In the genomic region with DNA sequence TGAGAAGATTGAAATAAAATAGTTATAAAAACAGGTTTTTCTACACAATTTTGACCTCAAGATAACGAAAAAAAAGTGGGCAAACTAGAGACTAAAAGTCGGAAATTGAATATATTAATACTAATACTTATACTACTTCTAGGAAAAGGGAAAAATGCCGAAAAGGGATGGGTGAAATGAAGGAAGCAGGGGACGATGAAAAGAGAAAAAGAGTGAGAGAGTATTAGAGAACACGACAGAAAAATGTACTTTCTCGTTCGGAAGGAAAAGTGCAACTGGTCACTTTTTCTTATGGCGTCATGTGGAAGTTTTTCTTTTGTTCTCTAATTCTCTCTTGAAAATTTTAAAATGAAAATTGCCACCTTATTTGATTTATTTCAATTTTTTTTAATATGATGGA, we compare ENCODE assay signal across 4 worm cellular contexts.
TF ChIP-seq lines count a peak whose summit lies in the region.

No protein-coding gene starts in this region.

TF ChIP-seq in whole organism, L1 larva, 84 proteins besides CTCF, POLR2A, EP300 and RAD21 (continued from another document and continues in another):
- TF ChIP-seq mdl-1 (tag; optimal IDR thresholded peaks at IDR 0.05; lab: Kevin White, UChicago), result peak in 1 of 2 experiments; percentile 9
- TF ChIP-seq C16A3.4 (tag; optimal IDR thresholded peaks at IDR 0.05; lab: Kevin White, UChicago), result peak; percentile 21
- peak; percentile 50 for TF ChIP-seq snu-23 (GFP tag; optimal IDR thresholded peaks at IDR 0.05; lab: Kevin White, UChicago)
- TF ChIP-seq dpl-1 (GFP tag; optimal IDR thresholded peaks at IDR 0.05; lab: Kevin White, UChicago), result peak; percentile 22 to 34 (median 28)
- TF ChIP-seq sptf-1 (tag; optimal IDR thresholded peaks at IDR 0.05; lab: Kevin White, UChicago), result no peak
- TF ChIP-seq fkh-10 (GFP tag; optimal IDR thresholded peaks at IDR 0.05; lab: Kevin White, UChicago), result peak; percentile 8
- TF ChIP-seq fkh-8 (tag; optimal IDR thresholded peaks at IDR 0.05; lab: Kevin White, UChicago), result peak; percentile 85
- TF ChIP-seq nhr-20 (tag; optimal IDR thresholded peaks at IDR 0.05; lab: Kevin White, UChicago), result peak; percentile 73
- TF ChIP-seq lin-39 (tag; optimal IDR thresholded peaks at IDR 0.05; lab: Kevin White, UChicago), result peak; percentile 18
- peak; percentile 36 for TF ChIP-seq elt-2 (tag; optimal IDR thresholded peaks at IDR 0.05; lab: Kevin White, UChicago)
- peak; percentile 98 for TF ChIP-seq nhr-85 (tag; lab: Kevin White, UChicago)
- peak; percentile 82 for TF ChIP-seq nhr-47 (tag; optimal IDR thresholded peaks at IDR 0.05; lab: Kevin White, UChicago)
- no peak for TF ChIP-seq zag-1 (tag; optimal IDR thresholded peaks at IDR 0.05; lab: Kevin White, UChicago)
- peak; percentile 44 for TF ChIP-seq swsn-7 (tag; optimal IDR thresholded peaks at IDR 0.05; lab: Kevin White, UChicago)
- TF ChIP-seq skn-1 (tag; optimal IDR thresholded peaks at IDR 0.05; lab: Kevin White, UChicago), result peak; percentile 30
- no peak for TF ChIP-seq mef-2 (tag; optimal IDR thresholded peaks at IDR 0.05; lab: Kevin White, UChicago)
- TF ChIP-seq lin-14 (GFP tag; optimal IDR thresholded peaks at IDR 0.05; lab: Kevin White, UChicago), result peak; percentile 92
- peak; percentile 19 for TF ChIP-seq ztf-4 (tag; optimal IDR thresholded peaks at IDR 0.05; lab: Kevin White, UChicago)
- no peak for TF ChIP-seq unc-62 (GFP tag; optimal IDR thresholded peaks at IDR 0.05; lab: Kevin White, UChicago)
- TF ChIP-seq aha-1 (tag; optimal IDR thresholded peaks at IDR 0.05; lab: Kevin White, UChicago), result no peak
- TF ChIP-seq lsy-2 (tag; optimal IDR thresholded peaks at IDR 0.05; lab: Kevin White, UChicago), result peak; percentile 55 to 61
- TF ChIP-seq hlh-17 (GFP tag; optimal IDR thresholded peaks at IDR 0.05; lab: Kevin White, UChicago; ENCODE audit: borderline replicate concordance), result no peak
- no peak for TF ChIP-seq nhr-77 (tag; optimal IDR thresholded peaks at IDR 0.05; lab: Kevin White, UChicago)
- TF ChIP-seq tbx-2 (tag; optimal IDR thresholded peaks at IDR 0.05; lab: Kevin White, UChicago), result peak; percentile 14
- peak; percentile 64 for TF ChIP-seq mep-1 (tag; optimal IDR thresholded peaks at IDR 0.05; lab: Kevin White, UChicago)
- peak; percentile 92 for TF ChIP-seq blmp-1 (tag; optimal IDR thresholded peaks at IDR 0.05; lab: Kevin White, UChicago)
- TF ChIP-seq nhr-71 (tag; optimal IDR thresholded peaks at IDR 0.05; lab: Kevin White, UChicago), result peak; percentile 91
- TF ChIP-seq lin-13 (GFP tag; optimal IDR thresholded peaks at IDR 0.05; lab: Kevin White, UChicago), result peak; percentile 55
- peak in 2 of 6 experiments; percentile 26 to 62 for TF ChIP-seq elt-3 (tag; optimal IDR thresholded peaks at IDR 0.05; lab: Kevin White, UChicago)
- no peak for TF ChIP-seq zip-4 (GFP tag; optimal IDR thresholded peaks at IDR 0.05; lab: Kevin White, UChicago)
- TF ChIP-seq mab-9 (GFP tag; IDR thresholded peaks at IDR 0.05; lab: Robert Waterston, UW), result no peak
- peak; percentile 79 for TF ChIP-seq egl-13 (tag; optimal IDR thresholded peaks at IDR 0.05; lab: Kevin White, UChicago)

TF ChIP-seq in whole organism, L2 larva, 48 proteins besides CTCF, POLR2A, EP300 and RAD21 (continued from another document and continues in another):
- TF ChIP-seq ceh-16 (tag; optimal IDR thresholded peaks at IDR 0.05; lab: Kevin White, UChicago) (peak; percentile 23), F13H6.1 (tag; optimal IDR thresholded peaks at IDR 0.05; lab: Kevin White, UChicago) (peak; percentile 99), elt-3 (tag; optimal IDR thresholded peaks at IDR 0.05; lab: Kevin White, UChicago) (no peak), sma-3 (GFP tag; optimal IDR thresholded peaks at IDR 0.05; lab: Kevin White, UChicago) (peak; percentile 74), unc-39 (tag; optimal IDR thresholded peaks at IDR 0.05; lab: Kevin White, UChicago) (no peak), C34F6.9 (tag; optimal IDR thresholded peaks at IDR 0.05; lab: Kevin White, UChicago) (peak; percentile 80), nhr-10 (tag; optimal IDR thresholded peaks at IDR 0.05; lab: Kevin White, UChicago) (no peak), nhr-12 (tag; optimal IDR thresholded peaks at IDR 0.05; lab: Kevin White, UChicago) (no peak), nhr-21 (tag; optimal IDR thresholded peaks at IDR 0.05; lab: Kevin White, UChicago) (peak; percentile 90), lsy-2 (tag; optimal IDR thresholded peaks at IDR 0.05; lab: Kevin White, UChicago) (peak; percentile 29 to 88), Y55F3AM.14 (GFP tag; optimal IDR thresholded peaks at IDR 0.05; lab: Kevin White, UChicago) (peak; percentile 64), snpc-4 (tag; optimal IDR thresholded peaks at IDR 0.05; lab: Kevin White, UChicago) (no peak), mbf-1 (tag; optimal IDR thresholded peaks at IDR 0.05; lab: Kevin White, UChicago) (no peak), fos-1 (tag; optimal IDR thresholded peaks at IDR 0.05; lab: Kevin White, UChicago) (peak; percentile 95), nhr-6 (tag; optimal IDR thresholded peaks at IDR 0.05; lab: Kevin White, UChicago) (peak; percentile 62), sma-9 (GFP tag; optimal IDR thresholded peaks at IDR 0.05; lab: Kevin White, UChicago) (peak; percentile 99), sma-9 (tag; optimal IDR thresholded peaks at IDR 0.05; lab: Kevin White, UChicago) (no peak), nhr-11 (tag; optimal IDR thresholded peaks at IDR 0.05; lab: Kevin White, UChicago) (no peak), lin-39 (tag; optimal IDR thresholded peaks at IDR 0.05; lab: Kevin White, UChicago) (no peak), elt-1 (tag; optimal IDR thresholded peaks at IDR 0.05; lab: Kevin White, UChicago) (no peak), nhr-23 (tag; optimal IDR thresholded peaks at IDR 0.05; lab: Kevin White, UChicago) (no peak), nhr-77 (tag; optimal IDR thresholded peaks at IDR 0.05; lab: Kevin White, UChicago) (no peak), ceh-82 (tag; optimal IDR thresholded peaks at IDR 0.05; lab: Kevin White, UChicago) (no peak), nhr-25 (tag; optimal IDR thresholded peaks at IDR 0.05; lab: Kevin White, UChicago) (peak; percentile 44), nhr-129 (tag; optimal IDR thresholded peaks at IDR 0.05; lab: Kevin White, UChicago) (no peak), zag-1 (tag; optimal IDR thresholded peaks at IDR 0.05; lab: Kevin White, UChicago) (peak; percentile 41), aly-2 (tag; optimal IDR thresholded peaks at IDR 0.05; lab: Kevin White, UChicago) (no peak), blmp-1 (tag; optimal IDR thresholded peaks at IDR 0.05; lab: Kevin White, UChicago; ENCODE audit: insufficient read depth) (peak; percentile 96), peb-1 (tag; optimal IDR thresholded peaks at IDR 0.05; lab: Kevin White, UChicago) (no peak), skn-1 (tag; optimal IDR thresholded peaks at IDR 0.05; lab: Kevin White, UChicago) (peak; percentile 47), ztf-1 (GFP tag; conservative IDR thresholded peaks at IDR 0.05; lab: Robert Waterston, UW) (no peak), ZK546.5 (tag; optimal IDR thresholded peaks at IDR 0.05; lab: Kevin White, UChicago) (no peak), crh-2 (tag; optimal IDR thresholded peaks at IDR 0.05; lab: Kevin White, UChicago) (peak; percentile 82), lin-11 (tag; optimal IDR thresholded peaks at IDR 0.05; lab: Kevin White, UChicago) (no peak)

TF ChIP-seq in whole organism, L3 larva, 47 proteins besides CTCF, POLR2A, EP300 and RAD21 (continued from another document):
- TF ChIP-seq elt-1 (tag; optimal IDR thresholded peaks at IDR 0.05; lab: Kevin White, UChicago), result no peak
- TF ChIP-seq zag-1 (tag; optimal IDR thresholded peaks at IDR 0.05; lab: Kevin White, UChicago), result no peak
- TF ChIP-seq egl-5 (tag; optimal IDR thresholded peaks at IDR 0.05; lab: Kevin White, UChicago), result no peak
- TF ChIP-seq unc-62 (GFP tag; optimal IDR thresholded peaks at IDR 0.05; lab: Kevin White, UChicago), result peak; percentile 41
- no peak for TF ChIP-seq nhr-67 (tag; optimal IDR thresholded peaks at IDR 0.05; lab: Kevin White, UChicago)
- no peak for TF ChIP-seq ZK546.5 (tag; optimal IDR thresholded peaks at IDR 0.05; lab: Kevin White, UChicago)
- peak; percentile 91 for TF ChIP-seq nfya-1 (tag; optimal IDR thresholded peaks at IDR 0.05; lab: Kevin White, UChicago; ENCODE audit: insufficient read depth)
- TF ChIP-seq nhr-12 (tag; optimal IDR thresholded peaks at IDR 0.05; lab: Kevin White, UChicago), result no peak
- TF ChIP-seq ceh-9 (tag; optimal IDR thresholded peaks at IDR 0.05; lab: Kevin White, UChicago), result no peak
- TF ChIP-seq lin-39 (tag; optimal IDR thresholded peaks at IDR 0.05; lab: Kevin White, UChicago), result no peak
- TF ChIP-seq lin-15B (tag; optimal IDR thresholded peaks at IDR 0.05; lab: Kevin White, UChicago), result peak; percentile 69
- peak; percentile 4 for TF ChIP-seq lsy-12 (tag; optimal IDR thresholded peaks at IDR 0.05; lab: Kevin White, UChicago)
- TF ChIP-seq jun-1 (tag; optimal IDR thresholded peaks at IDR 0.05; lab: Kevin White, UChicago), result peak; percentile 75
- TF ChIP-seq sea-2 (GFP tag; optimal IDR thresholded peaks at IDR 0.05; lab: Kevin White, UChicago), result no peak
- peak; percentile 26 for TF ChIP-seq skn-1 (tag; optimal IDR thresholded peaks at IDR 0.05; lab: Kevin White, UChicago)
- peak; percentile 18 for TF ChIP-seq fkh-10 (GFP tag; optimal IDR thresholded peaks at IDR 0.05; lab: Kevin White, UChicago)
- TF ChIP-seq mml-1 (tag; optimal IDR thresholded peaks at IDR 0.05; lab: Kevin White, UChicago), result no peak
- TF ChIP-seq pqm-1 (tag; optimal IDR thresholded peaks at IDR 0.05; lab: Kevin White, UChicago), result peak; percentile 93
- no peak for TF ChIP-seq nhr-237 (tag; optimal IDR thresholded peaks at IDR 0.05; lab: Kevin White, UChicago)
- peak; percentile 99 for TF ChIP-seq daf-12 (tag; optimal IDR thresholded peaks at IDR 0.05; lab: Kevin White, UChicago)
- TF ChIP-seq mdl-1 (tag; optimal IDR thresholded peaks at IDR 0.05; lab: Kevin White, UChicago), result peak; percentile 74
- TF ChIP-seq R02D3.7 (tag; optimal IDR thresholded peaks at IDR 0.05; lab: Kevin White, UChicago), result peak; percentile 60
- TF ChIP-seq ceh-16 (tag; optimal IDR thresholded peaks at IDR 0.05; lab: Kevin White, UChicago), result no peak
- no peak for TF ChIP-seq aly-2 (tag; optimal IDR thresholded peaks at IDR 0.05; lab: Kevin White, UChicago)
- peak; percentile 90 for TF ChIP-seq nhr-43 (tag; optimal IDR thresholded peaks at IDR 0.05; lab: Kevin White, UChicago; ENCODE audit: poor library complexity, severe bottlenecking)
- TF ChIP-seq hmg-11 (tag; optimal IDR thresholded peaks at IDR 0.05; lab: Kevin White, UChicago), result peak; percentile 79
- TF ChIP-seq egl-27 (tag; optimal IDR thresholded peaks at IDR 0.05; lab: Kevin White, UChicago), result peak; percentile 14
- TF ChIP-seq eor-1 (tag; optimal IDR thresholded peaks at IDR 0.05; lab: Kevin White, UChicago), result no peak
- TF ChIP-seq ceh-28 (tag; optimal IDR thresholded peaks at IDR 0.05; lab: Kevin White, UChicago), result peak; percentile 75
- TF ChIP-seq ztf-11 (tag; optimal IDR thresholded peaks at IDR 0.05; lab: Kevin White, UChicago), result no peak
- TF ChIP-seq pha-4 (tag; optimal IDR thresholded peaks at IDR 0.05; lab: Kevin White, UChicago), result peak; percentile 57
- TF ChIP-seq tbx-2 (tag; optimal IDR thresholded peaks at IDR 0.05; lab: Kevin White, UChicago), result peak; percentile 74
- no peak for TF ChIP-seq ztf-4 (tag; optimal IDR thresholded peaks at IDR 0.05; lab: Kevin White, UChicago)
TF ChIP-seq in whole organism, L3 larva: peak in this region for 26.

TF ChIP-seq in whole organism, L4 larva, 104 proteins besides CTCF, POLR2A, EP300 and RAD21 (continued from another document and continues in another):
- TF ChIP-seq unc-62 (GFP tag; optimal IDR thresholded peaks at IDR 0.05 in 1 of 2; lab: Kevin White, UChicago) (peak in 1 of 2 experiments; percentile 58), unc-62 (tag; optimal IDR thresholded peaks at IDR 0.05; lab: Kevin White, UChicago) (no peak), nhr-102 (tag; optimal IDR thresholded peaks at IDR 0.05; lab: Kevin White, UChicago) (peak; percentile 30), pha-4 (GFP tag; IDR thresholded peaks at IDR 0.05; lab: Robert Waterston, UW) (peak; percentile 30; the same call in 1 of the 2 replicates), pha-4 (tag; optimal IDR thresholded peaks at IDR 0.05; lab: Kevin White, UChicago) (no peak), egl-43 (GFP tag; IDR thresholded peaks at IDR 0.05; lab: Robert Waterston, UW) (no peak), Y75B8A.6 (GFP tag; IDR thresholded peaks at IDR 0.05; lab: Robert Waterston, UW) (no peak), pqm-1 (tag; optimal IDR thresholded peaks at IDR 0.05; lab: Kevin White, UChicago) (no peak), D1046.2 (GFP tag; IDR thresholded peaks at IDR 0.05; lab: Robert Waterston, UW) (no peak), T20F7.1 (GFP tag; optimal IDR thresholded peaks at IDR 0.05; lab: Kevin White, UChicago) (peak; percentile 27), daf-12 (tag; optimal IDR thresholded peaks at IDR 0.05; lab: Kevin White, UChicago) (peak; percentile 48), hif-1 (tag; optimal IDR thresholded peaks at IDR 0.05; lab: Kevin White, UChicago) (peak in 1 of 2 experiments; percentile 42), skn-1 (tag; optimal IDR thresholded peaks at IDR 0.05; lab: Kevin White, UChicago) (no peak), mep-1 (tag; optimal IDR thresholded peaks at IDR 0.05; lab: Kevin White, UChicago) (peak; percentile 72), nhr-77 (tag; optimal IDR thresholded peaks at IDR 0.05; lab: Kevin White, UChicago) (peak; percentile 63), daf-8 (GFP tag; IDR thresholded peaks at IDR 0.05; lab: Robert Waterston, UW) (no peak), mes-2 (tag; optimal IDR thresholded peaks at IDR 0.05; lab: Kevin White, UChicago; ENCODE audit: poor library complexity, severe bottlenecking) (peak; percentile 59), saeg-2 (GFP tag; IDR thresholded peaks at IDR 0.05; lab: Robert Waterston, UW) (no peak), nhr-41 (GFP tag; IDR thresholded peaks at IDR 0.05; lab: Robert Waterston, UW) (no peak), hlh-11 (tag; optimal IDR thresholded peaks at IDR 0.05; lab: Kevin White, UChicago) (peak; percentile 87), snpc-1.2 (GFP tag; IDR thresholded peaks at IDR 0.05; lab: Robert Waterston, UW) (no peak), nhr-42 (GFP tag; IDR thresholded peaks at IDR 0.05; lab: Robert Waterston, UW) (no peak), lir-3 (tag; optimal IDR thresholded peaks at IDR 0.05; lab: Kevin White, UChicago) (no peak), fkh-10 (GFP tag; optimal IDR thresholded peaks at IDR 0.05; lab: Kevin White, UChicago) (peak; percentile 60), F10B5.3 (tag; optimal IDR thresholded peaks at IDR 0.05; lab: Kevin White, UChicago) (no peak), dpl-1 (GFP tag; optimal IDR thresholded peaks at IDR 0.05; lab: Kevin White, UChicago) (peak; percentile 24), F49E8.2 (tag; optimal IDR thresholded peaks at IDR 0.05; lab: Kevin White, UChicago; ENCODE audit: borderline replicate concordance) (no peak), mdl-1 (tag; optimal IDR thresholded peaks at IDR 0.05; lab: Kevin White, UChicago) (peak; percentile 11 to 94), dve-1 (tag; optimal IDR thresholded peaks at IDR 0.05; lab: Kevin White, UChicago; ENCODE audit: insufficient read depth) (peak; percentile 71), ceh-82 (tag; optimal IDR thresholded peaks at IDR 0.05; lab: Kevin White, UChicago) (no peak), Y5F2A.4 (GFP tag; optimal IDR thresholded peaks at IDR 0.05; lab: Kevin White, UChicago) (no peak), mxl-3 (GFP tag; optimal IDR thresholded peaks at IDR 0.05; lab: Kevin White, UChicago) (peak; percentile 36), nhr-28 (tag; optimal IDR thresholded peaks at IDR 0.05; lab: Kevin White, UChicago) (peak; percentile 80), nhr-11 (tag; optimal IDR thresholded peaks at IDR 0.05; lab: Kevin White, UChicago) (peak; percentile 54), ztf-11 (tag; optimal IDR thresholded peaks at IDR 0.05; lab: Kevin White, UChicago) (no peak), unc-130 (GFP tag; optimal IDR thresholded peaks at IDR 0.05; lab: Kevin White, UChicago) (no peak), lin-13 (GFP tag; optimal IDR thresholded peaks at IDR 0.05; lab: Kevin White, UChicago) (no peak), tra-1 (GFP tag; IDR thresholded peaks at IDR 0.05; lab: Robert Waterston, UW) (0 out of 2 replicates have a peak, but pooled peaks have one; percentile 9), ZK337.2 (GFP tag; IDR thresholded peaks at IDR 0.05; lab: Robert Waterston, UW) (no peak), nhr-48 (tag; optimal IDR thresholded peaks at IDR 0.05; lab: Kevin White, UChicago) (peak; percentile 83), dmd-6 (GFP tag; IDR thresholded peaks at IDR 0.05; lab: Robert Waterston, UW) (peak; percentile 83), vab-7 (GFP tag; IDR thresholded peaks at IDR 0.05; lab: Robert Waterston, UW) (no peak), lin-15B (tag; optimal IDR thresholded peaks at IDR 0.05; lab: Kevin White, UChicago) (no peak), hmg-1.1 (GFP tag; IDR thresholded peaks at IDR 0.05; lab: Robert Waterston, UW) (no peak)
